Worm (Caenorhabditis elegans): ENCODE data around the gene C39H7.4.

The C39H7.4 gene

DNA sequence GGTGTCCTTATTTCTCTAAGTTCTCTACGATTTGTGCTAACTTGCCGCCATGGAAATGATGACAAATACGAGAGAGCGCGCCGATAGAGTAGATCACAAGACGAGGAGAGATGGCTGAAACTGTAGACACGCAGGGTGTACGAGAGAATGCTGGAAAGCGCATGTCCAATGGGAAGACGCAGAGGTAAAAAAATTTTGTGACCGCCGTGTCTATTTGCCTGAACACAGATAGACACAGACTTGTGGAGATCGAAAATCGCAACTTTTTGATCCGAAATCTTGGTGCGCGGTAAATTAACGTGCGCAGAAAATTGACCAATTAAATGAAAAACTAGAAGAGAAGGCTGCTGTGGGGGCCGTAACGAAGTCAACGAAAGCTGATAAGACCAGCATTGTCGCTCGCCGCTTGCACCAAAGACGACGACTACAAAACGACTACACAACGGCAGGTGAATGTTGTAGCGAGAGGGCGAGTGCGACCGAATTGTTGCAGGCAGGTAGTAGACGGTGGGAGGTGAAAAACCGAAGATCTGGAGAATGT, 42.8 kb upstream of the C39H7.4 start (continued):
- TF ChIP-seq B0336.3 (GFP tag; IDR thresholded peaks at IDR 0.05) (peak; percentile 68), aptf-2 (GFP tag; conservative IDR thresholded peaks at IDR 0.05) (no peak), egrh-3 (GFP tag; IDR thresholded peaks at IDR 0.05) (no peak), tbx-9 (tag; optimal IDR thresholded peaks at IDR 0.05; ENCODE audit: borderline replicate concordance) (no peak), attf-3 (GFP tag; conservative IDR thresholded peaks at IDR 0.05) (0 out of 2 replicates have a peak, but pooled peaks have one; percentile 22), pha-4 (tag; optimal IDR thresholded peaks at IDR 0.05) (no peak), F23B12.7 (tag; optimal IDR thresholded peaks at IDR 0.05; ENCODE audit: insufficient read depth) (no peak), hlh-26 (GFP tag; conservative IDR thresholded peaks at IDR 0.05) (no peak), nfyb-1 (GFP tag; IDR thresholded peaks at IDR 0.05) (peak; percentile 58; the same call in 1 of the 2 replicates), cebp-2 (GFP tag; IDR thresholded peaks at IDR 0.05) (no peak), tlf-1 (GFP tag; optimal IDR thresholded peaks at IDR 0.05) (no peak), chd-7 (tag; optimal IDR thresholded peaks at IDR 0.05) (peak; percentile 35), ceh-100 (GFP tag; IDR thresholded peaks at IDR 0.05) (no peak)

DNA sequence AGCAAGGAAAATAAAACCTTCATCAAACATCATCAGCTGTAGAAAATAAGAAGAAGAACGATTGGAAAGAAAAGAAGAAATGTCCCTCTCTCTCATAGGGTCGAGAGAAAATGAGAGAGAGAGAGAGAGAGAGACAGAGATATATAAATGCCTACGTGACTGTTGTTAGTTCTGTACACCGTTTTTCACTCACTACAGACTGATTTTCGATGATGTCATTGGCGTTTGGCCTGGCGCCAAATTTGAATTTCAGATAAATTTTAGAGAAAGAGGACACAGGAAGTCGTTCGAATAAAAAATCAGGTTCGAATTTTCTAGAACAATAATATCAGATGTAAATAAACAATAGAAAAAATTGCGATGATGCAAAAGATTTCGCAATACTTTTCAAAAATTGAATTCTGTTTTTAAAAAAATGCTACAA, 41.6 kb upstream of the C39H7.4 start:
- TF ChIP-seq nfyb-1 (GFP tag; IDR thresholded peaks at IDR 0.05) (peak; percentile 59; the same call in 1 of the 2 replicates), mxl-1 (tag; optimal IDR thresholded peaks at IDR 0.05) (no peak), tbp1 (GFP tag; optimal IDR thresholded peaks at IDR 0.05) (peak; percentile 19), K12H6.12 (tag; optimal IDR thresholded peaks at IDR 0.05) (no peak), athp-1 (tag; optimal IDR thresholded peaks at IDR 0.05) (no peak), attf-5 (GFP tag; optimal IDR thresholded peaks at IDR 0.05) (peak; percentile 41), nfya-1 (tag; optimal IDR thresholded peaks at IDR 0.05; ENCODE audit: borderline replicate concordance, insufficient read depth) (no peak), fkh-3 (tag; optimal IDR thresholded peaks at IDR 0.05) (no peak), ceh-27 (GFP tag; optimal IDR thresholded peaks at IDR 0.05) (no peak), lin-26 (GFP tag; IDR thresholded peaks at IDR 0.05) (0 out of 2 replicates have a peak, but pooled peaks have one; percentile 53), lin-54 (GFP tag; optimal IDR thresholded peaks at IDR 0.05) (peak; percentile 71), K11D2.4 (GFP tag; IDR thresholded peaks at IDR 0.05) (peak; percentile 48; the same call in 1 of the 2 replicates), lin-40 (tag; optimal IDR thresholded peaks at IDR 0.05) (peak; percentile 66), nhr-120 (GFP tag; IDR thresholded peaks at IDR 0.05) (no peak), snpc-4 (GFP tag; optimal IDR thresholded peaks at IDR 0.05) (no peak), snpc-4 (tag; optimal IDR thresholded peaks at IDR 0.05) (no peak), efl-1 (GFP tag; optimal IDR thresholded peaks at IDR 0.05) (no peak), lin-35 (GFP tag; optimal IDR thresholded peaks at IDR 0.05) (no peak), madf-8 (GFP tag; conservative IDR thresholded peaks at IDR 0.05) (no peak), egl-18 (GFP tag; IDR thresholded peaks at IDR 0.05) (no peak), nhr-90 (tag; optimal IDR thresholded peaks at IDR 0.05) (peak; percentile 23), hsf-1 (GFP tag; IDR thresholded peaks at IDR 0.05) (no peak), mel-28 (tag; optimal IDR thresholded peaks at IDR 0.05; ENCODE audit: borderline replicate concordance) (no peak), let-607 (tag; optimal IDR thresholded peaks at IDR 0.05) (no peak), ama-1 (optimal IDR thresholded peaks at IDR 0.05) (peak; percentile 60), ama-1 (GFP tag; optimal IDR thresholded peaks at IDR 0.05) (no peak), B0035.1 (tag; optimal IDR thresholded peaks at IDR 0.05) (no peak), tbx-9 (tag; optimal IDR thresholded peaks at IDR 0.05; ENCODE audit: borderline replicate concordance) (no peak), ztf-26 (tag; optimal IDR thresholded peaks at IDR 0.05) (peak; percentile 68), dox-1 (GFP tag; IDR thresholded peaks at IDR 0.05) (0 out of 2 replicates have a peak, but pooled peaks have one; percentile 19), rec-8 (tag; optimal IDR thresholded peaks at IDR 0.05) (no peak), tlf-1 (GFP tag; optimal IDR thresholded peaks at IDR 0.05) (no peak), C17E4.6 (GFP tag; IDR thresholded peaks at IDR 0.05) (no peak), Y79H2A.3 (GFP tag; conservative IDR thresholded peaks at IDR 0.05) (no peak), dpff-1 (tag; optimal IDR thresholded peaks at IDR 0.05) (no peak), let-526 (GFP tag; IDR thresholded peaks at IDR 0.05) (no peak), B0336.3 (GFP tag; IDR thresholded peaks at IDR 0.05) (no peak), B0261.1 (tag; optimal IDR thresholded peaks at IDR 0.05) (no peak)

Data from whole organism, young adult.